Fruit fly (Drosophila melanogaster): Measurements from ENCODE around the gene Prosbeta7.

- TF ChIP-seq tap (tag; optimal IDR thresholded peaks at IDR 0.05) (no peak), nmo (GFP tag; optimal IDR thresholded peaks at IDR 0.05) (no peak), CG10543 (GFP tag; optimal IDR thresholded peaks at IDR 0.05) (no peak)
Measured at dm6 chr3R:5323741-5324538, 34.2 kb downstream of the Prosbeta7 start.
